Worm (Caenorhabditis elegans) whole organism, early embryonic: Measurements from ENCODE around the gene vps-33.2.

Source experiments
- ama-1 ChIP-seq: fragments of 150-350 bp; optimal IDR thresholded peaks from 2 replicates; lab custom pipeline; 2014
- ceh-13 ChIP-seq: fragments of 200-800 bp; sonication (Bioruptor generic); optimal IDR thresholded peaks from 2 replicates; lab custom pipeline; 2018; ENCODE audit warnings: mild to moderate bottlenecking, missing genetic modification characterization, missing compliant biosample characterization

ce11 chrII:6592251-6592650 lies 8.8 kb upstream of the vps-33.2 start, which contains the start of gene C56C10.9:
- no peak for TF ChIP-seq ama-1 (lab: Kevin White, UChicago)
- TF ChIP-seq ceh-13, result no peak
